Worm (Caenorhabditis elegans) whole organism, L2 larva: ENCODE measurements around the gene R07E5.19.

Experiments
- alr-1 ChIP-seq: fragments of 150-350 bp; optimal IDR thresholded peaks from 2 replicates; lab custom pipeline; 2014; ENCODE audit warnings: missing biosample characterization, missing genetic modification characterization
- aly-2 ChIP-seq: fragments of 150-350 bp; optimal IDR thresholded peaks from 2 replicates; lab custom pipeline; 2014; ENCODE audit warnings: missing biosample characterization, missing genetic modification characterization
- ama-1 ChIP-seq: fragments of 150-350 bp; optimal IDR thresholded peaks from 2 replicates; lab custom pipeline; 2018; ENCODE audit warnings: inconsistent platforms
- blmp-1 ChIP-seq: sonication (generic microtip); optimal IDR thresholded peaks from 2 replicates; lab custom pipeline; 2017; ENCODE audit warnings: missing genetic modification characterization, mild to moderate bottlenecking, missing compliant biosample characterization, antibody characterized with exemption, moderate library complexity; ENCODE audit not compliant: insufficient read depth
- egl-27 ChIP-seq: sonication (generic microtip); optimal IDR thresholded peaks from 3 replicates; lab custom pipeline; 2017; ENCODE audit warnings: missing biosample characterization, missing genetic modification reagents, missing genetic modification characterization
- nhr-11 ChIP-seq: fragments of 150-350 bp; optimal IDR thresholded peaks from 2 replicates; lab custom pipeline; 2014; ENCODE audit warnings: missing biosample characterization, missing genetic modification characterization
- peb-1 ChIP-seq: fragments of 150-350 bp; optimal IDR thresholded peaks from 2 replicates; lab custom pipeline; 2014; ENCODE audit warnings: missing biosample characterization, missing genetic modification characterization
- snpc-4 ChIP-seq: fragments of 150-350 bp; optimal IDR thresholded peaks from 2 replicates; lab custom pipeline; 2014; ENCODE audit warnings: missing biosample characterization, missing genetic modification characterization
- zag-1 ChIP-seq: fragments of 150-350 bp; optimal IDR thresholded peaks from 2 replicates; lab custom pipeline; 2014; ENCODE audit warnings: missing biosample characterization, missing genetic modification characterization
- ztf-11 ChIP-seq: sonication (generic microtip); optimal IDR thresholded peaks from 2 replicates; lab custom pipeline; 2017; ENCODE audit warnings: missing biosample characterization, missing genetic modification characterization

ce11 chrIII:4439493-4439983, 21.7 kb upstream of the R07E5.19 start, which contains the start of gene C28A5.2:
- TF ChIP-seq ama-1 (no peak), alr-1 (tag; lab: Kevin White, UChicago) (no peak), snpc-4 (tag; lab: Kevin White, UChicago) (no peak), nhr-11 (no peak), ztf-11 (tag; lab: Kevin White, UChicago) (no peak), egl-27 (tag; lab: Kevin White, UChicago) (no peak), aly-2 (no peak), peb-1 (tag; lab: Kevin White, UChicago) (no peak), zag-1 (tag; lab: Kevin White, UChicago) (no peak), blmp-1 (no peak)
